Worm (Caenorhabditis elegans) whole organism, midembryonic: ENCODE results near the gene M03B6.3.

Experiments
- T22C8.4 ChIP-seq: fragments of 200-800 bp; sonication (Bioruptor generic); IDR thresholded peaks from 2 replicates; pipeline ENCODE4 v1.3.6; 2022; ENCODE audit warnings: missing genetic modification characterization, missing compliant biosample characterization
- cog-1 ChIP-seq: sonication (generic microtip); optimal IDR thresholded peaks from 2 replicates; lab custom pipeline; 2016; ENCODE audit warnings: missing genetic modification characterization, missing compliant biosample characterization
- flt-1 ChIP-seq: fragments of 200-800 bp; sonication (Bioruptor generic); IDR thresholded peaks from 2 replicates; pipeline ENCODE4 v1.3.6; 2022; ENCODE audit warnings: missing genetic modification characterization, missing compliant biosample characterization
- klf-2 ChIP-seq: fragments of 200-800 bp; sonication (Bioruptor generic); conservative IDR thresholded peaks from 2 replicates; pipeline ENCODE4 v1.3.6; 2022; ENCODE audit warnings: missing genetic modification reagents, missing genetic modification characterization, missing compliant biosample characterization
- med-1 ChIP-seq: sonication (generic microtip); optimal IDR thresholded peaks from 2 replicates; lab custom pipeline; 2017; ENCODE audit warnings: missing genetic modification characterization, mild to moderate bottlenecking, missing compliant biosample characterization, antibody characterized with exemption, missing genetic modification reagents; ENCODE audit not compliant: insufficient read depth
- ref-1 ChIP-seq: fragments of 200-800 bp; sonication (Bioruptor generic); conservative IDR thresholded peaks from 2 replicates; pipeline ENCODE4 v1.3.6; 2022; ENCODE audit warnings: missing genetic modification reagents, missing genetic modification characterization, missing compliant biosample characterization
- ztf-29 ChIP-seq: fragments of 200-800 bp; sonication (Bioruptor generic); IDR thresholded peaks from 2 replicates; pipeline ENCODE4 v1.3.6; 2022; ENCODE audit warnings: missing genetic modification reagents, missing genetic modification characterization, missing compliant biosample characterization

DNA sequence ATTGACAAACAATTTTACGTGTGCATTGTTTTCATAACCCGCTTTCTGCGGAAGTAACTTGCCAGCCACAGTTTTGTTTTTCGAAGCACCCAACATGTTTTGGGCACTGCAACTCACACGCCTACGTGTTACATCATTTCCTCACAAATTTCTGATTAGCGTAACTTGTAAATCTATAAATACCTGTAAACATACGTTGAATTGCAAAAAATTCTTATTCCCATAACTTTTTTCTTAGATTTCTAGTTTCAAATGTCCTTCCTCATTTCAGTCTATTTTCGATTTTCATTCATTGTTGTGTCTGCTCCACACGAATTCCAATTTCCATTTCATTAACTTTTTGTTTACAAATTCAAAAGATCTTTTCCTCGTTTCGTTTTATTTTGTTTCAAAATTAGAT lies 23.8 kb downstream of the M03B6.3 start:
- TF ChIP-seq klf-2 (no peak), flt-1 (GFP tag; lab: Robert Waterston, UW) (no peak), ref-1 (GFP tag; lab: Robert Waterston, UW) (no peak), cog-1 (tag; lab: Kevin White, UChicago) (no peak), med-1 (GFP tag; lab: Kevin White, UChicago) (no peak), T22C8.4 (GFP tag; lab: Robert Waterston, UW) (no peak), ztf-29 (GFP tag; lab: Robert Waterston, UW) (no peak)
